Fruit fly (Drosophila melanogaster): ENCODE data around the gene ninaA.

DNA sequence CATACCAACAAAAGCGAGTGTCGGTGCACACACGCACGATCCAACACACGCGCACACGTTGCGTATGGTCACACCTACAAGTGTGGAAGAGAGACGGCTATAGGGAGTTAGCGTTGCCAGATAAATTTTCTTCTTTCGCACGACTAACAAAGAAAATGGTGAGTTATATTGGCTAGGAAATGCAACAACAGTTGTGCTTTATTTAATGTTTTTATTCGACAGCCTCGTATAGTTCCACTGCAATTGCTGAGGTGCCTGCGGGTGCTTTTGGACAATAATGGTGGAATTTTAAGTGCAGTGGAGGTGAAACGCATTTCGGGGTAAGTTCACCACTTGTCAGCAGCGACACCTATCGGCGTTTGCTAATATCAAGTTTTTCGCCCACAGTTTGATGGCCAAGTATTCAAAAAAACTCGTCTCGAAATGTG is 5.7 kb upstream of the ninaA start:
- no peak for TF ChIP-seq Dll (optimal IDR thresholded peaks at IDR 0.05)
- no peak for TF ChIP-seq pan (optimal IDR thresholded peaks at IDR 0.05)
- no peak for TF ChIP-seq EcR (GFP tag; optimal IDR thresholded peaks at IDR 0.05)
- TF ChIP-seq usp (GFP tag; optimal IDR thresholded peaks at IDR 0.05): no peak
- no peak for TF ChIP-seq psq (optimal IDR thresholded peaks at IDR 0.05)
